Worm (Caenorhabditis elegans): Measurements from ENCODE around the gene nhr-115.

DNA sequence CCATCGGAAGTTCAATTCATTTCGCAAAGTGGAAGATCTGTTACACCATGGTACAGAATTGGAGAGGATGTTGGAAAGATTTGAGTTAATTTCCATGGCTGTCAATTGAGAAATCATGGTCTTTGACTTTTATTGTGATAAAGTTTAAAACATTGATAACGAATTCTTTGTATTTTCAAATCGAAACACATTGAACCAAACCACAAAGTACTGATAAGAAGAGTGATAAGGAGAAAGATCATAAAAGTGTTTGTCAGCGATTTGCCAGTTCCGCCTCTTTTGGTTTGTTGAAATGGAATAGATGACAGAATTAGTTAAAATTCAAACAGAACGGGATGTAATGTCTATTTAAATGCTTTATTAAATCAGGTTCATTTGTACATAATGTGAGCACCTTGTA is 34.8 kb downstream of the nhr-115 start:
- TF ChIP-seq cog-1 (tag; optimal IDR thresholded peaks at IDR 0.05): no peak
- TF ChIP-seq med-1 (GFP tag; optimal IDR thresholded peaks at IDR 0.05; ENCODE audit: insufficient read depth): no peak
